Worm (Caenorhabditis elegans) whole organism, young adult: ENCODE measurements around the gene T04C12.11.

Source experiments
- B0019.2 ChIP-seq: fragments of 200-800 bp; sonication (Bioruptor generic); conservative IDR thresholded peaks from 2 replicates; pipeline ENCODE4 v1.3.6; 2022; ENCODE audit warnings: missing genetic modification reagents, missing genetic modification characterization, missing compliant biosample characterization
- B0035.1 ChIP-seq: sonication (generic microtip); optimal IDR thresholded peaks from 2 replicates; lab custom pipeline; 2016; ENCODE audit warnings: missing genetic modification characterization, mild to moderate bottlenecking, missing compliant biosample characterization, missing genotype, missing genetic modification reagents
- B0336.3 ChIP-seq: fragments of 200-800 bp; sonication (Bioruptor generic); IDR thresholded peaks from 2 replicates; pipeline ENCODE4 v1.3.6; 2022; ENCODE audit warnings: missing genetic modification characterization, missing compliant biosample characterization
- C17E4.6 ChIP-seq: fragments of 200-800 bp; sonication (Bioruptor generic); IDR thresholded peaks from 2 replicates; pipeline ENCODE4 v1.3.6; 2022; ENCODE audit warnings: missing genetic modification reagents, missing genetic modification characterization, missing compliant biosample characterization
- F23B12.7 ChIP-seq: sonication (generic microtip); optimal IDR thresholded peaks from 2 replicates; lab custom pipeline; 2017; ENCODE audit warnings: missing genetic modification characterization, mild to moderate bottlenecking, missing compliant biosample characterization, antibody characterized with exemption, moderate library complexity; ENCODE audit not compliant: insufficient read depth
- F49E8.2 ChIP-seq: sonication (generic microtip); optimal IDR thresholded peaks from 3 replicates; lab custom pipeline; 2017; ENCODE audit warnings: missing genetic modification characterization, mild to moderate bottlenecking, missing compliant biosample characterization, antibody characterized with exemption, moderate library complexity; ENCODE audit not compliant: insufficient read depth
- Y53F4B.3 ChIP-seq: fragments of 200-800 bp; sonication (Bioruptor generic); IDR thresholded peaks from 2 replicates; pipeline ENCODE4 v1.3.6; 2022; ENCODE audit warnings: missing genetic modification reagents, missing genetic modification characterization, missing compliant biosample characterization
- Y53G8AR.9 ChIP-seq: fragments of 200-800 bp; sonication (Bioruptor generic); conservative IDR thresholded peaks from 2 replicates; pipeline ENCODE4 v1.3.6; 2022; ENCODE audit warnings: missing genetic modification reagents, missing genetic modification characterization, missing compliant biosample characterization
- Y79H2A.3 ChIP-seq: fragments of 200-800 bp; sonication (Bioruptor generic); conservative IDR thresholded peaks from 2 replicates; pipeline ENCODE4 v1.3.6; 2022; ENCODE audit warnings: missing genetic modification reagents, missing genetic modification characterization, missing compliant biosample characterization
- Y95B8A.8 ChIP-seq: fragments of 200-800 bp; sonication (Bioruptor generic); IDR thresholded peaks from 2 replicates; pipeline ENCODE4 v1.3.6; 2022; ENCODE audit warnings: missing genetic modification reagents, missing genetic modification characterization, missing compliant biosample characterization
- ceh-79 ChIP-seq: sonication (generic microtip); optimal IDR thresholded peaks from 2 replicates; lab custom pipeline; 2017; ENCODE audit warnings: mild to moderate bottlenecking, missing genetic modification characterization, missing compliant biosample characterization
- efl-1 ChIP-seq: fragments of 150-350 bp; optimal IDR thresholded peaks from 2 replicates; lab custom pipeline; 2014; ENCODE audit warnings: missing biosample characterization, missing genetic modification reagents, missing genetic modification characterization
- ets-4 ChIP-seq: fragments of 200-800 bp; sonication (Bioruptor generic); optimal IDR thresholded peaks from 2 replicates; lab custom pipeline; 2018; ENCODE audit warnings: mild to moderate bottlenecking, missing genetic modification characterization, missing compliant biosample characterization
- him-1 ChIP-seq: sonication (generic microtip); optimal IDR thresholded peaks from 2 replicates; lab custom pipeline; 2016; ENCODE audit warnings: missing genotype, missing genetic modification reagents, missing genetic modification characterization, missing compliant biosample characterization
- hlh-26 ChIP-seq: fragments of 200-800 bp; sonication (Bioruptor generic); conservative IDR thresholded peaks from 2 replicates; pipeline ENCODE4 v1.3.6; 2022; ENCODE audit warnings: missing genetic modification reagents, missing genetic modification characterization, missing compliant biosample characterization
- hmg-1.2 ChIP-seq: fragments of 200-800 bp; sonication (Bioruptor generic); IDR thresholded peaks from 2 replicates; pipeline ENCODE4 v1.3.6; 2022; ENCODE audit warnings: missing genetic modification reagents, missing genetic modification characterization, missing compliant biosample characterization
- hsf-1 ChIP-seq: fragments of 200-800 bp; sonication (Bioruptor generic); IDR thresholded peaks from 2 replicates; pipeline ENCODE4 v1.3.6; 2022; ENCODE audit warnings: missing genetic modification reagents, missing genetic modification characterization, missing compliant biosample characterization
- lag-1 ChIP-seq: fragments of 200-800 bp; sonication (Bioruptor generic); IDR thresholded peaks from 2 replicates; pipeline ENCODE4 v1.3.6; 2022; ENCODE audit warnings: missing genetic modification reagents, missing genetic modification characterization, missing compliant biosample characterization
- lin-35 ChIP-seq, 3 experiments: fragments of 150-350 bp in 2 of 3; sonication (generic microtip) in 1 of 3; optimal IDR thresholded peaks; 2 replicates each; lab custom pipeline; 2014 to 2018; ENCODE audit warnings: missing biosample characterization in 3 of 3, missing genetic modification characterization in 3 of 3, missing genetic modification reagents in 3 of 3
- madf-3 ChIP-seq: fragments of 200-800 bp; sonication (Bioruptor generic); IDR thresholded peaks from 2 replicates; pipeline ENCODE4 v1.3.6; 2022; ENCODE audit warnings: missing genetic modification reagents, missing genetic modification characterization, missing compliant biosample characterization
- nfya-1 ChIP-seq: sonication (generic microtip); optimal IDR thresholded peaks from 2 replicates; lab custom pipeline; 2017; ENCODE audit warnings: antibody characterized with exemption, missing compliant biosample characterization, missing genetic modification characterization, borderline replicate concordance; ENCODE audit not compliant: insufficient read depth
- nhr-120 ChIP-seq: fragments of 200-800 bp; sonication (Bioruptor generic); IDR thresholded peaks from 2 replicates; pipeline ENCODE4 v1.3.6; 2022; ENCODE audit warnings: missing genetic modification characterization, missing compliant biosample characterization
- nhr-179 ChIP-seq: sonication (generic microtip); optimal IDR thresholded peaks from 2 replicates; lab custom pipeline; 2016; ENCODE audit warnings: mild to moderate bottlenecking, missing genetic modification characterization, missing compliant biosample characterization
- repo-1 ChIP-seq: sonication (generic microtip); optimal IDR thresholded peaks from 2 replicates; lab custom pipeline; 2017; ENCODE audit warnings: mild to moderate bottlenecking, missing genetic modification characterization, missing compliant biosample characterization
- rpc-1 ChIP-seq, 2 experiments: fragments of 150-350 bp in 1 of 2; sonication (generic microtip) in 1 of 2; optimal IDR thresholded peaks; 2 replicates each; lab custom pipeline; 2014 to 2018; ENCODE audit warnings: missing biosample characterization in 1 of 2, missing genetic modification characterization in 1 of 2, missing genetic modification reagents in 1 of 2, missing genotype in 1 of 2
- snpc-3.4 ChIP-seq: sonication (generic microtip); optimal IDR thresholded peaks from 2 replicates; lab custom pipeline; 2017; ENCODE audit warnings: missing genetic modification characterization, mild to moderate bottlenecking, missing compliant biosample characterization, antibody characterized with exemption, moderate library complexity, missing genotype, missing genetic modification reagents
- sptf-2 ChIP-seq: fragments of 200-800 bp; sonication (Bioruptor generic); optimal IDR thresholded peaks from 2 replicates; lab custom pipeline; 2018; ENCODE audit warnings: mild to moderate bottlenecking, missing genetic modification characterization, missing compliant biosample characterization
- tlf-1 ChIP-seq: fragments of 200-800 bp; sonication (Bioruptor generic); optimal IDR thresholded peaks from 2 replicates; lab custom pipeline; 2018; ENCODE audit warnings: mild to moderate bottlenecking, missing genetic modification characterization, missing compliant biosample characterization
- unc-130 ChIP-seq: sonication (generic microtip); optimal IDR thresholded peaks from 2 replicates; lab custom pipeline; 2016; ENCODE audit warnings: missing genetic modification reagents, missing genetic modification characterization, missing compliant biosample characterization
- unc-62 ChIP-seq: fragments of 150-350 bp; optimal IDR thresholded peaks from 2 replicates; lab custom pipeline; 2014; ENCODE audit warnings: missing biosample characterization, missing genetic modification reagents, missing genetic modification characterization
- ztf-6 ChIP-seq: fragments of 200-800 bp; sonication (Bioruptor generic); IDR thresholded peaks from 2 replicates; pipeline ENCODE4 v1.3.6; 2022; ENCODE audit warnings: missing genetic modification reagents, missing genetic modification characterization, missing compliant biosample characterization

The T04C12.11 gene

DNA sequence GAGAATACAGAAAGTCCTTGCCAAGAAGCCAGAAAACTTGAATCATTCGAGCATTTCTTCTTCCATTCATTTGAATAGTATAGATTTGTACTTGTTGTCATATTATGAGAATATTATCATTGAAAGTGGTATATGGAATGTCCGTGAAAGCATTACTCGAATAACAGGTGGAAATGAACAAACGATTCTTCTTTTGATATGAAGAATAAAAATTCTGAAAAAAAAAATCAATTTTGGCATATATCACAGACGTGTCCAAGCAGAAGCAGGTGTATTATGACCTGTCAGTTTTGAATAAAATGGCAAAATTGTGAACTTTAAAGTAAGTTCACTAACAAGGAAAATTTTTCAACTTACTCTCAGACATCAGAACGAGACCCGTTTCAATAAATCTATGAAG, 3.0 kb downstream of the T04C12.11 start, which contains the start of gene srh-75:
srh-75 (minus strand) TSS at position 101 of the 400 bp plus-strand sequence.
- TF ChIP-seq ets-4 = no peak
- no peak for TF ChIP-seq nhr-179 (tag; lab: Kevin White, UChicago)
- TF ChIP-seq snpc-3.4 (tag; lab: Kevin White, UChicago) = no peak
- TF ChIP-seq B0019.2 (GFP tag; lab: Robert Waterston, UW) = no peak
- TF ChIP-seq unc-130 (GFP tag; lab: Kevin White, UChicago) = no peak
- no peak for TF ChIP-seq him-1 (tag; lab: Kevin White, UChicago)
- no peak for TF ChIP-seq unc-62
- TF ChIP-seq ceh-79 (tag; lab: Kevin White, UChicago) = no peak

DNA sequence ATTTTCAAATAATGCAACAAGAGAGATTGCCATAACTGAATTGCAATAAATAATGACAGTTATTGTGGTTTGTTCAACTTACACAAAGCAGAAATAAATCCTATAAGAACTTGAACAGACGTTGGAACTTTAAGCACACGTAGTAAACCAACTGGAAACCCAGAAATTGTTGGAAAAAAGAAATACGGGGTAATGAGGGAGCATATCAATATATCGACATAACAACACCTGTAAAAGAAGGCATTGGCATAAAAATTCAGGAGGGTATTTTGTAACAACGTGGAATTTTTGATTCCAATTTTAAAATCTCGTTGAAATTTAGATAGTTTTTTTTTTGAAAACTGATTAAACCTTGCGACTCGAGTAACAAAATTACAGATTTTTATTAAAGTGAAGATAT, 3.6 kb downstream of the T04C12.11 start:
- TF ChIP-seq tlf-1 = no peak
- TF ChIP-seq, all 124 proteins: peak for 0

DNA sequence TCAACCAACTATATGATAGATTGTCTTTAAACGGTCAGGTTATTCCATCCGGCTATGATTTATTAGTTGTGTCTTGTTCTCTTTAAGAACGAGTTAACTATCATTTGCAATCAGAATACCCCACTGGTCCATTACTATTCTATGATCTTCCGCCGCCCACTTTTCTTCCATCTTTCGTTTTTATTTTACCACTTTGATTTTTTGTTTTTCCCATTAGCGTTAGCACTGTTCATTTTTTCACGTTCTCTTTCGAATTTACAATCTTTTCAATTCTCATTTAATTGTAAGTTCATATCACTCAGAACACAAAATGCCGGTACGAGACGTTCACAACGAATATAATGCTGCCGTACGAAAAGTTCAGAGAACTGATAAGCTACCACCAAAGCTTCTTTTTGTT, 6.3 kb downstream of the T04C12.11 start, which contains the start of gene T04C12.7:
T04C12.7 (plus strand) TSS at position 301 of the 400 bp plus-strand sequence.
- TF ChIP-seq Y79H2A.3 (GFP tag; lab: Robert Waterston, UW) = no peak
- no peak for TF ChIP-seq Y53F4B.3 (GFP tag; lab: Robert Waterston, UW)
- no peak for TF ChIP-seq Y53G8AR.9 (GFP tag; lab: Robert Waterston, UW)
- TF ChIP-seq nfya-1 = no peak
- no peak for TF ChIP-seq F23B12.7 (tag; lab: Kevin White, UChicago)
- TF ChIP-seq rpc-1 (optimal IDR thresholded peaks at IDR 0.05; lab: Kevin White, UChicago) = no peak
- TF ChIP-seq rpc-1 (tag; optimal IDR thresholded peaks at IDR 0.05; lab: Kevin White, UChicago) = no peak
- TF ChIP-seq hsf-1 (GFP tag; lab: Robert Waterston, UW) = no peak
- no peak for TF ChIP-seq sptf-2
- no peak for TF ChIP-seq nhr-120

DNA sequence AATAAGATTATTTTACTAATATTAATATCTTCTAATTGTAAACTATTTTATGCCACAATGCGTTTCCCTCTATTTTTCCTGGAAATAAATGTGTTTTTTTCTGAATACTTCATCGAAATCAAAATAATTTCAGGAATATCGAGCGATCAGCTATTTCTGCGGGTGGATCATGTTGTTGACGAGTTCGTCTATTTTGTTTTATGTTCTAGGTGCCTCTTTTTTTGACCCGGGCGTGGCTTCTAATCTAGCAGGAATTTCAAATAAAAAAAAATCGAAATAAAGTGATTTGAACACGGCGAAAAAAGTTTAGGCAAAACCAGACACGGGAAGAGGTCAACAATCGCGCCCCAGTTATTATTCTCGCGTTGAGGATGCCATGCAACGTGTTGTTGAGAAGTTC, 8.2 kb downstream of the T04C12.11 start, which contains the start of gene T04C12.33:
T04C12.33 (plus strand) TSS at position 301 of the 400 bp plus-strand sequence.
- TF ChIP-seq lin-35 (GFP tag; optimal IDR thresholded peaks at IDR 0.05; lab: Kevin White, UChicago) (no peak), tlf-1 (no peak), hmg-1.2 (GFP tag; lab: Robert Waterston, UW) (no peak), C17E4.6 (GFP tag; lab: Robert Waterston, UW) (no peak), B0336.3 (GFP tag; lab: Robert Waterston, UW) (no peak), repo-1 (tag; lab: Kevin White, UChicago) (no peak), efl-1 (GFP tag; lab: Kevin White, UChicago) (no peak), lag-1 (GFP tag; lab: Robert Waterston, UW) (no peak)

DNA sequence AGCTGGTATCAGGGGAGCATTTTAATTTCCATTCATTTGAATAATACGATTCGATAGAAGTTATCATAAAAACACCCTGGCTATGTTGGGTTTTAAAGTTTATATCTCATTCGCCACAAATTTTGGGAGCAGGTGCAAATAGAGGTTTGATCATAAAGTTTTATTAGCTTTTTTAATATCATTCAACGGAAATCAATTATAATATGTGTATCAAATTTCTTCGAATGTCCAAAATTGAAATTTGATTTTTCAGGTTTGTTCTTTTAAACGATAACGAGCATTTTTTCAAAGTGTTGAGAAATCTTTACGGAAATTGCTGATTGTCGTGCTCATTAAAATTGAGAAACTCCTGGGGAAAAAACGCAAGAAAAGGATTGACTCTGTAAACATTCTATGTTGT, 11.4 kb downstream of the T04C12.11 start, which contains the start of gene srh-74:
srh-74 (minus strand) TSS at position 101 of the 400 bp plus-strand sequence.
- no peak for TF ChIP-seq F49E8.2 (tag; lab: Kevin White, UChicago)
- TF ChIP-seq ztf-6 = no peak
- TF ChIP-seq madf-3 (GFP tag; lab: Robert Waterston, UW) = no peak
- TF ChIP-seq Y95B8A.8 (GFP tag; lab: Robert Waterston, UW) = no peak
- TF ChIP-seq hlh-26 (GFP tag; lab: Robert Waterston, UW) = no peak
- no peak for TF ChIP-seq B0035.1 (tag; lab: Kevin White, UChicago)
